Fruit fly (Drosophila melanogaster): ENCODE measurements around the gene mesh.

The mesh gene

DNA sequence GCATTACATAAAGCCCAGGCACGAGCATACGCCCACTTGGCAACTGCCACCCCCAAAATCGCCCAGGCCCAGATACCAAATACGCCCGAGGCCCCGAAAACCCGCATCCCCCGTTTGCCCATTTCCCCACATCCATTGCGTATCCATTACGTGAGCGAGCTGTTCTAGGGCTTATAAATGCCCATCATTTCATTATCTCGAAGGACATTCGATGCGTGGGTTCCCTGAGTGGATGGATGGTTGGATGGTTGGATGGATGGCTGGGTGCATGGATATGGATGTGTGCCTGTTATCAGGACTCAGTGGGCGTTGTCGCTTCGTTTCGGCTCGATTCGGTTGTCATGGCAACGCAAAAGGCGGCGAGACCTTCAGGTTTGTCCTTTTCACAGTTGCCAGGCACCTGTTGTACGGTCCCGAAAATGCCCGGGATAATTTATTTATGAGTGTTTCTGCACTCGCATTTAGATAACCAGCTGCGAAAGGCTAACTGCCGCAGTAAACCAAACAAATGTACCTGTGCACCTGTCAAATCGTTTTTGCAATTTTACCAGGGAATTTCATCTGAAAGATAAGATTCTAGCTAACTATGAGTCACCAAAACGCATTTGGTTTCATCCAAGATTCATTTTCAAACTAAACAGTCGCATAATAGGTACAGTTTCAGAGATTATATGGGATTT lies 27.5 kb upstream of the mesh start:
- TF ChIP-seq HLH106 (tag; optimal IDR thresholded peaks at IDR 0.05): no peak
- no peak for TF ChIP-seq Dfd (GFP tag; optimal IDR thresholded peaks at IDR 0.05)
- no peak for TF ChIP-seq dsf (GFP tag; optimal IDR thresholded peaks at IDR 0.05; ENCODE audit: borderline replicate concordance)
- no peak for TF ChIP-seq GATAd (GFP tag; optimal IDR thresholded peaks at IDR 0.05)
- TF ChIP-seq Vsx2 (GFP tag; optimal IDR thresholded peaks at IDR 0.05; ENCODE audit: partially characterized antibody): no peak
- no peak for TF ChIP-seq woc (GFP tag; optimal IDR thresholded peaks at IDR 0.05)
- TF ChIP-seq Mio (GFP tag; optimal IDR thresholded peaks at IDR 0.05): no peak
- no peak for TF ChIP-seq Myc (optimal IDR thresholded peaks at IDR 0.05)
- no peak for TF ChIP-seq OdsH (GFP tag; optimal IDR thresholded peaks at IDR 0.05)

DNA sequence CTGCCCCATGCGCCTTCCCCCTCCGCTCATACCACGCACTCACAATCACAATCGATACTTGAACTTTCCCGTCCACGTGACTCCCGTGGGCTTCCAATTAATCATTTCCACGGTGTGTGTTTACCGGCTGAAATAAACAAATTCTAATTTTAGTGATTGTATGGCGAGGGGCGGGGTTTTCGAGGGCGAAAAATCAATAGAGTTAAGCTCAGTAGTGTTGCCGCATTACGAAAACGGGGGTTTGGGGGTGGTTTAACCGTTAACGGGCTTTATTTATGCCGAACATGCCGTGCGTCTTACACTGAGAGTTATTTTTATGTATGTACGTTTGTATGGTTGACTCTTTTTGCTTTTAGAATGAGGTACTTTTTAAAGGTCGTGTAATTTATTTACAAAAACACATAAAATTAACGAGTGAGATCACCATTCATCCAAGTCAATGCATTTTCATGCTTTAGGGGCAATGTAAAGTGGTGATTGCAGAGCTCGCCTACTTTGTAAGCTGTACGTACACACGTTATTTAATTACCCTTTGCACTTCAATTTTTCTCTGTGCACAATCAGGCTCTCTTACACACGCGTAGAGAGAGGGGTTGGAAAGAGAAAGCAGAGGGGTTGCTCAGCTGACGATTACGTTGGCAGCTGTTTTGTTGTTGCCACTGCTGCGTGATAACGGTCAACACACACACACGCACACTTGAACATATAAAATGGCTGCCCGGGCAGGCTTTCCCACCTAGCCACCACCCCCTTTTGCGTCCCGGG lies 26.7 kb upstream of the mesh start:
- TF ChIP-seq OdsH (GFP tag; optimal IDR thresholded peaks at IDR 0.05): peak; percentile 61
- TF ChIP-seq jim (GFP tag; optimal IDR thresholded peaks at IDR 0.05): no peak
- peak; percentile 49 for TF ChIP-seq psq (GFP tag; optimal IDR thresholded peaks at IDR 0.05)
- peak; percentile 80 for TF ChIP-seq fru (GFP tag; optimal IDR thresholded peaks at IDR 0.05)
- TF ChIP-seq Vsx2 (GFP tag; optimal IDR thresholded peaks at IDR 0.05; ENCODE audit: partially characterized antibody): no peak
- TF ChIP-seq Dif (GFP tag; optimal IDR thresholded peaks at IDR 0.05; ENCODE audit: partially characterized antibody): no peak
- TF ChIP-seq lola (GFP tag; optimal IDR thresholded peaks at IDR 0.05): no peak
- TF ChIP-seq br (GFP tag; optimal IDR thresholded peaks at IDR 0.05): peak; percentile 70
- no peak for TF ChIP-seq Mio (GFP tag; optimal IDR thresholded peaks at IDR 0.05)
- TF ChIP-seq CrebA (GFP tag; optimal IDR thresholded peaks at IDR 0.05; ENCODE audit: borderline replicate concordance): no peak
- TF ChIP-seq pan (optimal IDR thresholded peaks at IDR 0.05): no peak
- TF ChIP-seq sv (GFP tag; optimal IDR thresholded peaks at IDR 0.05): peak; percentile 56
- TF ChIP-seq HLH106 (tag; optimal IDR thresholded peaks at IDR 0.05): peak; percentile 58
- TF ChIP-seq dmrt93B (GFP tag; optimal IDR thresholded peaks at IDR 0.05): peak; percentile 47
- TF ChIP-seq rgr (GFP tag; optimal IDR thresholded peaks at IDR 0.05): peak; percentile 72
- TF ChIP-seq sage (GFP tag; optimal IDR thresholded peaks at IDR 0.05): no peak
- TF ChIP-seq Jra (GFP tag; optimal IDR thresholded peaks at IDR 0.05): no peak
- no peak for TF ChIP-seq N (GFP tag; optimal IDR thresholded peaks at IDR 0.05)
- TF ChIP-seq Dfd (GFP tag; optimal IDR thresholded peaks at IDR 0.05): no peak
- no peak for TF ChIP-seq dl (GFP tag; optimal IDR thresholded peaks at IDR 0.05; ENCODE audit: insufficient read depth in 1 of 2, partially characterized antibody in 2 of 2)
- no peak for TF ChIP-seq GATAd (GFP tag; optimal IDR thresholded peaks at IDR 0.05)
- TF ChIP-seq Hr78 (GFP tag; optimal IDR thresholded peaks at IDR 0.05): no peak
- TF ChIP-seq Myc (optimal IDR thresholded peaks at IDR 0.05): no peak
- peak; percentile 72 for TF ChIP-seq ey (GFP tag; optimal IDR thresholded peaks at IDR 0.05)
- no peak for TF ChIP-seq dsf (GFP tag; optimal IDR thresholded peaks at IDR 0.05; ENCODE audit: borderline replicate concordance)
- peak; percentile 46 for TF ChIP-seq Hnf4 (GFP tag; optimal IDR thresholded peaks at IDR 0.05)
- TF ChIP-seq h (GFP tag; optimal IDR thresholded peaks at IDR 0.05): peak; percentile 83
- no peak for TF ChIP-seq usp (GFP tag; optimal IDR thresholded peaks at IDR 0.05)
- peak in 1 of 2 experiments; percentile 77 for TF ChIP-seq foxo (GFP tag; optimal IDR thresholded peaks at IDR 0.05)
- peak; percentile 8 for TF ChIP-seq CG32264 (GFP tag; optimal IDR thresholded peaks at IDR 0.05)
- peak; percentile 50 for TF ChIP-seq woc (GFP tag; optimal IDR thresholded peaks at IDR 0.05)
- peak; percentile 60 for TF ChIP-seq Sp1 (GFP tag; optimal IDR thresholded peaks at IDR 0.05)
- TF ChIP-seq CG9705 (GFP tag; optimal IDR thresholded peaks at IDR 0.05): peak; percentile 20
- no peak for TF ChIP-seq brk (GFP tag; optimal IDR thresholded peaks at IDR 0.05)
- TF ChIP-seq Hr83 (GFP tag; optimal IDR thresholded peaks at IDR 0.05; ENCODE audit: poor library complexity, severe bottlenecking): no peak
- TF ChIP-seq tai (GFP tag; optimal IDR thresholded peaks at IDR 0.05): no peak
- TF ChIP-seq Abd-B (GFP tag; optimal IDR thresholded peaks at IDR 0.05): no peak
- no peak for TF ChIP-seq Rel (GFP tag; optimal IDR thresholded peaks at IDR 0.05)
- no peak for TF ChIP-seq Rel (tag; optimal IDR thresholded peaks at IDR 0.05)
